Worm (Caenorhabditis elegans): Measurements from ENCODE around the gene M01E10.3.
A peak's percentile ranks its signal among the peaks of the same experiment; 100 is the strongest.

DNA sequence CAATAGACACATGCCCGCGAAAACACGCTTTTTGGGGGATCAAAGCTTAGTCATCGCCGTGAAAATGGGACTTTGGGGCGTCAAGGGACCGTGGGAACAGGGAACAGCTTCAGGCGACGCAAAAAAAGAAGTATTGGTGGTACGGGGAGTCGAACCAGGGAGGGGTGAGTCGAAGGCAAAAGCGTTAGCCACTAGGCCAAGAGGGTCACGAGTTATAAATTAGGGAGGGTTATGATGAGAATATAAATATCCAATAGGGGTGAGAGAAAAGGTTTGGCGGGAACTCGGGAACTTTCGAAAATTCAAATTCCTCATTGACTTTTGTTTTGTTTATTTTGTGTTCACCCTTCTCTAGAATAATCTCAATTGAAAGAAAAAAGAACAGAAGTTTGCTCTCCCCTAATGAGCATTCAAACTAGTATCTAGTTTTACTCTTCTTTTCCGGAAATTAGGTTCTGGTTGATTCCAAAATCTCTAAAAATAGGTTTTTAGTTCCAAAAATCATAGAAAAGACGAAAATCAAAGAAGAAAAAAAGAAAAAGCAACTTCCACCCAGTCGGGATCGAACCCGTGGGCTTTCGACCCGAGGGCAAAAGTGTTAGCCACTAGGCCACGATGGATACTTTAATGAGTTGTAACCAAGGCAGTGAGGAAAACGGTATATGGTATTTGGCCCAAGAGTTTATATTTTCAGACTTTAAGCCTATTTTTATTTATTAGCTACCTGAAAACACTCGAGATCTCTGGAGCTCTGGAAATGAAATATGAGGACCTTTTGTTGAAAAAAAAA is 23.0 kb downstream of the M01E10.3 start:
- TF ChIP-seq flt-1 (GFP tag; IDR thresholded peaks at IDR 0.05) (0 out of 2 replicates have a peak, but pooled peaks have one; percentile 24), T22C8.4 (GFP tag; IDR thresholded peaks at IDR 0.05) (no peak), cog-1 (tag; optimal IDR thresholded peaks at IDR 0.05) (no peak), ztf-23 (GFP tag; IDR thresholded peaks at IDR 0.05) (no peak)

Data from whole organism, midembryonic.